Fruit fly (Drosophila melanogaster) whole organism, pupa: ENCODE results near the gene ihog.

ENCODE experiments used
- CG12605 ChIP-seq: fragments of 200-800 bp; sonication (Bioruptor generic); IDR thresholded peaks from 2 replicates; pipeline ENCODE4 v1.3.6; 2022; ENCODE audit warnings: missing biosample characterization, missing genetic modification characterization
- CG15710 ChIP-seq: fragments of 200-800 bp; sonication (Bioruptor generic); optimal IDR thresholded peaks from 2 replicates; lab custom pipeline; 2018; ENCODE audit warnings: missing biosample characterization, mild to moderate bottlenecking, missing genetic modification characterization, moderate library complexity
- EcR ChIP-seq: fragments of 200-800 bp; sonication (Bioruptor generic); optimal IDR thresholded peaks from 3 replicates; lab custom pipeline; 2019; ENCODE audit warnings: missing biosample characterization, missing genetic modification characterization, mild to moderate bottlenecking, moderate library complexity, missing genetic modification reagents
- Pif1A ChIP-seq: fragments of 200-800 bp; sonication (Bioruptor generic); optimal IDR thresholded peaks from 3 replicates; lab custom pipeline; 2016; ENCODE audit warnings: missing biosample characterization, missing genetic modification characterization
- Pif1B ChIP-seq: fragments of 200-800 bp; sonication (Bioruptor generic); optimal IDR thresholded peaks from 3 replicates; lab custom pipeline; 2016; ENCODE audit warnings: missing biosample characterization, missing genetic modification characterization
- Snoo ChIP-seq: fragments of 200-800 bp; sonication (Bioruptor generic); optimal IDR thresholded peaks from 3 replicates; lab custom pipeline; 2017; ENCODE audit warnings: missing biosample characterization, mild to moderate bottlenecking, missing genetic modification characterization, inconsistent platforms
- rn ChIP-seq: fragments of 200-800 bp; sonication (Bioruptor generic); IDR thresholded peaks from 2 replicates; pipeline ENCODE4 v1.3.6; 2022; ENCODE audit warnings: missing biosample characterization, missing genetic modification characterization

DNA sequence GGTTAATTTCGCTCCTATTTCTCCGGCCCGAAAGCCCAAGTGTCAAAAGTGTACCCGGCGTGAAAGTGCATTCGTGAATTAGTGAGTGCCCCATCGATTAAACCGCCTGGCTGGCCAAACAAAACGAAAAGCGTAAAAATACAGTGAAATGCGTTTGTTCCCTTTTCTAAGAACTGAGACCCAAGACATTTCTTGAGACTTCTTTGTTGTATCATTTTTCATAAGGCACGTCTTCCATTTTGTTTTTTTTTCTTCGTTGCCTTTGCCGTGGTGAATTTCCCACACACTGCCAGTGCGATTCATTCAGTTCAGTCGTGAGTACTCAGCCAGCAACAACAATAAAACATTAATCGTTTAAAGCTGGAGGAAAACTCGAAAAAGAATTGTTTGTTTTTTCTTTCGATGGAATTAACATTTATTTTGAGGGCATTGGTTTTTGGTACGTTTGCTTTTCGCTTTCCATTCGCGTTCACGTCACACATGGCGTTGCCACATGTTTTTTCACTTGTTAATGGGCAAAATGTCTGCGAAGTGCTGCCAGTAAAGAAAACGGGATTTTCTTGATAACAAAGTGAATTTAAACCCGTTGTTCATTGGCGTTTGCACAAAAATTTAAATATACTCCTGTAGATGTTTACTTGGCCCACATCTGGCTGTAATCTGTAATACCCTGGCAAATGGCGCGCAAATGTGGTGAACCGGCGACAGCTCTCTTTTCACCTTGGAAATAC lies 27.1 kb downstream of the ihog start:
- TF ChIP-seq CG12605 (GFP tag; lab: Robert Waterston, UW), result peak; percentile 48; the same call in 1 of the 2 replicates
- no peak for TF ChIP-seq Snoo (tag; lab: Kevin White, UChicago)
- no peak for TF ChIP-seq rn (GFP tag; lab: Robert Waterston, UW)
- TF ChIP-seq CG15710 (tag; lab: Kevin White, UChicago), result no peak
- TF ChIP-seq Pif1B (GFP tag; lab: Kevin White, UChicago), result peak; percentile 3
- TF ChIP-seq EcR (GFP tag; lab: Kevin White, UChicago), result peak; percentile 96
- no peak for TF ChIP-seq Pif1A
